Worm (Caenorhabditis elegans) whole organism, mixed stage, embryonic: Measurements from ENCODE around the gene drh-1.

Source experiments
- blmp-1 ChIP-seq: fragments of 150-350 bp; optimal IDR thresholded peaks from 2 replicates; lab custom pipeline; 2014; ENCODE audit warnings: missing biosample characterization, missing genetic modification characterization
- ces-1 ChIP-seq: fragments of 150-350 bp; optimal IDR thresholded peaks from 2 replicates; lab custom pipeline; 2014; ENCODE audit warnings: missing biosample characterization, missing genetic modification reagents, missing genetic modification characterization
- elt-3 ChIP-seq: fragments of 150-350 bp; optimal IDR thresholded peaks from 2 replicates; lab custom pipeline; 2014; ENCODE audit warnings: missing biosample characterization, missing genetic modification characterization
- lin-13 ChIP-seq: fragments of 150-350 bp; optimal IDR thresholded peaks from 2 replicates; lab custom pipeline; 2014; ENCODE audit warnings: missing biosample characterization, missing genetic modification characterization
- nhr-12 ChIP-seq: fragments of 150-350 bp; optimal IDR thresholded peaks from 2 replicates; lab custom pipeline; 2014; ENCODE audit warnings: missing biosample characterization, missing genetic modification characterization
- nhr-28 ChIP-seq: fragments of 150-350 bp; optimal IDR thresholded peaks from 2 replicates; lab custom pipeline; 2014; ENCODE audit warnings: missing biosample characterization, missing genetic modification characterization
- nhr-76 ChIP-seq: sonication (generic microtip); optimal IDR thresholded peaks from 2 replicates; lab custom pipeline; 2017; ENCODE audit warnings: missing biosample characterization, missing genetic modification characterization
- snpc-4 ChIP-seq: fragments of 150-350 bp; optimal IDR thresholded peaks from 2 replicates; lab custom pipeline; 2014; ENCODE audit warnings: missing biosample characterization, missing genetic modification characterization
- unc-39 ChIP-seq: fragments of 150-350 bp; optimal IDR thresholded peaks from 2 replicates; lab custom pipeline; 2014; ENCODE audit warnings: missing biosample characterization, missing genetic modification characterization
- ztf-11 ChIP-seq: fragments of 150-350 bp; optimal IDR thresholded peaks from 2 replicates; lab custom pipeline; 2014; ENCODE audit warnings: missing biosample characterization, missing genetic modification characterization

DNA sequence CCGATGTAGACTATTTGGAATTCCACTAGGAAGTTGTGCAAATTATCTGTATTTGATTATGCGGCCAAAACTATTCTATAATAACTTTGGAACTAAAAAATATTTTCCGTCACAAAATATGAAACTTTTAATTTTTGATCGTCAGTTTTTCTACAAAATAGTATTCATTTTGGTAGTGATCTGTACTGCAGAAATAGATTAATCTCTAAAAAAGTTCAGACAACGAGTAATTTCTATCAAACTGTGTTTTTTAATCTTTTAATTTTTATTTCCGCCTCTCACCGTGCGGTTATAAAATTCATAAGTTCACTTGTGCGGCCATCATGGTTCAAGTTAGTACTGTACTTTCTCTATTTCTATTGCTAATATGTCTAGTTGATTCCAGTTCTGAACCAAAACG lies 25.1 kb upstream of the drh-1 start, which contains the start of gene C01B10.7:
- TF ChIP-seq blmp-1 (tag; lab: Kevin White, UChicago) (no peak), ces-1 (GFP tag; lab: Kevin White, UChicago) (no peak), elt-3 (tag; lab: Kevin White, UChicago) (no peak), nhr-28 (no peak), lin-13 (tag; lab: Kevin White, UChicago) (no peak), snpc-4 (tag; lab: Kevin White, UChicago) (no peak), ztf-11 (tag; lab: Kevin White, UChicago) (no peak), nhr-12 (no peak), nhr-76 (tag; lab: Kevin White, UChicago) (no peak), unc-39 (tag; lab: Kevin White, UChicago) (no peak)
